Worm (Caenorhabditis elegans): Measurements from ENCODE around the gene clec-19.

The clec-19 gene

ce11 chrII:1788087-1788486 lies 43.8 kb downstream of the clec-19 start, which contains the start of the genes C08F1.6 and fbxb-13:
TSS of gene C08F1.6 (minus strand) at chrII:1788187.
TSS of gene fbxb-13 (plus strand) at chrII:1788277.
- TF ChIP-seq mep-1 (tag; optimal IDR thresholded peaks at IDR 0.05) (no peak), pha-4 (tag; optimal IDR thresholded peaks at IDR 0.05) (no peak), hlh-1 (tag; optimal IDR thresholded peaks at IDR 0.05) (peak; percentile 0), nhr-28 (tag; optimal IDR thresholded peaks at IDR 0.05) (no peak), lin-32 (GFP tag; optimal IDR thresholded peaks at IDR 0.05) (peak; percentile 15), cnd-1 (tag; optimal IDR thresholded peaks at IDR 0.05) (peak; percentile 48)

Measured in whole organism, mixed stage, embryonic.